Worm (Caenorhabditis elegans): ENCODE measurements around the gene T26A5.6.

The T26A5.6 gene

ce11 chrIII:6442305-6443125, 8.0 kb downstream of the T26A5.6 start, which contains the start of gene mel-32 (continued):
- TF ChIP-seq ztf-18 (tag; optimal IDR thresholded peaks at IDR 0.05): no peak
- peak; percentile 38 for TF ChIP-seq repo-1 (tag; optimal IDR thresholded peaks at IDR 0.05)
- TF ChIP-seq akir-1 (GFP tag; optimal IDR thresholded peaks at IDR 0.05): no peak
- TF ChIP-seq ets-4 (GFP tag; optimal IDR thresholded peaks at IDR 0.05): no peak
- no peak for TF ChIP-seq K11D2.4 (GFP tag; IDR thresholded peaks at IDR 0.05)
- no peak for TF ChIP-seq egrh-3 (GFP tag; IDR thresholded peaks at IDR 0.05)
- peak; percentile 64 for TF ChIP-seq ZK185.1 (tag; optimal IDR thresholded peaks at IDR 0.05; ENCODE audit: poor library complexity, severe bottlenecking)
- TF ChIP-seq sea-2 (GFP tag; IDR thresholded peaks at IDR 0.05): no peak
- peak; percentile 12 for TF ChIP-seq hrde-1 (tag; optimal IDR thresholded peaks at IDR 0.05; ENCODE audit: borderline replicate concordance)
- no peak for TF ChIP-seq ceh-40 (GFP tag; IDR thresholded peaks at IDR 0.05)
- no peak for TF ChIP-seq T26A5.8 (tag; optimal IDR thresholded peaks at IDR 0.05)
- TF ChIP-seq rec-8 (tag; optimal IDR thresholded peaks at IDR 0.05): no peak
- no peak for TF ChIP-seq hmg-20 (GFP tag; IDR thresholded peaks at IDR 0.05)
- TF ChIP-seq D2030.7 (GFP tag; IDR thresholded peaks at IDR 0.05): peak; percentile 91
- TF ChIP-seq efl-1 (GFP tag; optimal IDR thresholded peaks at IDR 0.05): peak; percentile 97
- no peak for TF ChIP-seq chd-7 (tag; optimal IDR thresholded peaks at IDR 0.05)
- TF ChIP-seq lsl-1 (GFP tag; optimal IDR thresholded peaks at IDR 0.05): peak; percentile 76
- peak; percentile 10 for TF ChIP-seq F23B12.7 (tag; optimal IDR thresholded peaks at IDR 0.05; ENCODE audit: insufficient read depth)
- no peak for TF ChIP-seq sptf-2 (GFP tag; optimal IDR thresholded peaks at IDR 0.05)
- TF ChIP-seq lin-40 (tag; optimal IDR thresholded peaks at IDR 0.05): peak; percentile 3
- TF ChIP-seq ceh-27 (GFP tag; optimal IDR thresholded peaks at IDR 0.05): no peak
- peak; percentile 67; the same call in 1 of the 2 replicates for TF ChIP-seq lin-26 (GFP tag; IDR thresholded peaks at IDR 0.05)
- no peak for TF ChIP-seq ztf-6 (GFP tag; IDR thresholded peaks at IDR 0.05)
- TF ChIP-seq C17E4.6 (GFP tag; IDR thresholded peaks at IDR 0.05): peak; percentile 65; the same call in 1 of the 2 replicates
- TF ChIP-seq tbp1 (GFP tag; optimal IDR thresholded peaks at IDR 0.05): peak; percentile 24
- peak; percentile 89 for TF ChIP-seq dpl-1 (GFP tag; optimal IDR thresholded peaks at IDR 0.05)
- TF ChIP-seq tbx-9 (tag; optimal IDR thresholded peaks at IDR 0.05; ENCODE audit: borderline replicate concordance): no peak
- TF ChIP-seq tlf-1 (GFP tag; optimal IDR thresholded peaks at IDR 0.05): peak; percentile 80
- TF ChIP-seq ceh-91 (GFP tag; IDR thresholded peaks at IDR 0.05): peak; percentile 92
- TF ChIP-seq lin-35 (GFP tag; optimal IDR thresholded peaks at IDR 0.05): peak; percentile 21 to 55 (median 33)
- TF ChIP-seq F57C9.4 (tag; optimal IDR thresholded peaks at IDR 0.05): no peak
- TF ChIP-seq madf-8 (GFP tag; conservative IDR thresholded peaks at IDR 0.05): peak; percentile 88
- TF ChIP-seq die-1 (tag; optimal IDR thresholded peaks at IDR 0.05): no peak
- no peak for TF ChIP-seq hlh-12 (tag; optimal IDR thresholded peaks at IDR 0.05)
- no peak for TF ChIP-seq B0035.1 (tag; optimal IDR thresholded peaks at IDR 0.05)
- TF ChIP-seq pha-4 (tag; optimal IDR thresholded peaks at IDR 0.05): no peak
- TF ChIP-seq Y53G8AR.9 (GFP tag; conservative IDR thresholded peaks at IDR 0.05): peak; percentile 76; the same call in 1 of the 2 replicates
- TF ChIP-seq dox-1 (GFP tag; IDR thresholded peaks at IDR 0.05): peak; percentile 84
- 0 out of 2 replicates have a peak, but pooled peaks have one; percentile 58 for TF ChIP-seq attf-6 (GFP tag; IDR thresholded peaks at IDR 0.05)
- peak; percentile 49 for TF ChIP-seq mcd-1 (GFP tag; IDR thresholded peaks at IDR 0.05)
- no peak for TF ChIP-seq somi-1 (GFP tag; optimal IDR thresholded peaks at IDR 0.05)
- peak; percentile 55 for TF ChIP-seq zim-3 (tag; optimal IDR thresholded peaks at IDR 0.05)
- TF ChIP-seq aptf-2 (GFP tag; conservative IDR thresholded peaks at IDR 0.05): 0 out of 2 replicates have a peak, but pooled peaks have one; percentile 30
- TF ChIP-seq snpc-4 (GFP tag; optimal IDR thresholded peaks at IDR 0.05): no peak
- peak in 1 of 4 experiments; percentile 11 for TF ChIP-seq snpc-4 (tag; optimal IDR thresholded peaks at IDR 0.05)
- TF ChIP-seq bed-1 (GFP tag; IDR thresholded peaks at IDR 0.05): no peak
- TF ChIP-seq madf-10 (tag; optimal IDR thresholded peaks at IDR 0.05): no peak
